Fruit fly (Drosophila melanogaster): Measurements from ENCODE around the gene Klp98A.

Klp98A gene

DNA sequence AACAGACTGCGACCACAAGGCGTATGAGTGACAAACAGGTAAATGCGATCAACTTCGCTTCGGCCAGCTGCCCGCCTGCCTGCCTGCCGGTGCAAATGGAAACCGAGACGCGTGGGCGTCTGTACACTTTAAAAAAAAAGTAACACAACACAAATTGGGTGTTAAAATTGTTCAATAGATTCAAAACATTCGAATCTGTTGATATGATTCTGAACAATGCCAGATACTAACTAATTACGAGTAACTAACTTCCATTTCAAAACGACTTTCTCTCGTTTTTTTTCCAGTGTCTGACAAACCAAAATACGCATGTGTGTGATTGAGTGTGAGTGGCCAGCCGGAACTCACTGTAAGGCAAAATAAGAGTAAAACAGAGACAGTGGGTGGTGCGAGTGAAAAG lies 10.8 kb upstream of the Klp98A start (continued):
- peak; percentile 56 for TF ChIP-seq Ssrp (tag; optimal IDR thresholded peaks at IDR 0.05)
- TF ChIP-seq Hr3 (GFP tag; optimal IDR thresholded peaks at IDR 0.05): peak; percentile 70
- no peak for TF ChIP-seq CG7745 (tag; optimal IDR thresholded peaks at IDR 0.05)
- TF ChIP-seq CG10209 (GFP tag; optimal IDR thresholded peaks at IDR 0.05): peak; percentile 69
- peak; percentile 76 for TF ChIP-seq emc (GFP tag; optimal IDR thresholded peaks at IDR 0.05)
- peak; percentile 90 for TF ChIP-seq ci (GFP tag; IDR thresholded peaks at IDR 0.05)
- TF ChIP-seq ewg (GFP tag; optimal IDR thresholded peaks at IDR 0.05): peak; percentile 49
- peak; percentile 85 for TF ChIP-seq Sox100B (GFP tag; optimal IDR thresholded peaks at IDR 0.05)
- peak; percentile 35; the same call in 1 of the 2 replicates for TF ChIP-seq Gsc (GFP tag; IDR thresholded peaks at IDR 0.05)
- TF ChIP-seq Sry-β (GFP tag; optimal IDR thresholded peaks at IDR 0.05): no peak
- TF ChIP-seq CG16815 (GFP tag; optimal IDR thresholded peaks at IDR 0.05): no peak
- no peak for TF ChIP-seq Elba2 (GFP tag; optimal IDR thresholded peaks at IDR 0.05)
- peak; percentile 91 for TF ChIP-seq Side (GFP tag; optimal IDR thresholded peaks at IDR 0.05)
- no peak for TF ChIP-seq CG17912 (GFP tag; optimal IDR thresholded peaks at IDR 0.05)
- peak; percentile 90 for TF ChIP-seq lmd (GFP tag; IDR thresholded peaks at IDR 0.05)
- peak; percentile 85 for TF ChIP-seq scrt (GFP tag; optimal IDR thresholded peaks at IDR 0.05)
- TF ChIP-seq tx (GFP tag; optimal IDR thresholded peaks at IDR 0.05): peak; percentile 65
- peak; percentile 25 for TF ChIP-seq CG2116 (GFP tag; optimal IDR thresholded peaks at IDR 0.05)
- TF ChIP-seq yki (optimal IDR thresholded peaks at IDR 0.05): no peak
- TF ChIP-seq NK7.1 (GFP tag; optimal IDR thresholded peaks at IDR 0.05): peak; percentile 91
- peak; percentile 79 for TF ChIP-seq CG8944 (GFP tag; optimal IDR thresholded peaks at IDR 0.05)
- peak; percentile 95 for TF ChIP-seq sr (GFP tag; IDR thresholded peaks at IDR 0.05)
- TF ChIP-seq CG2875 (GFP tag; optimal IDR thresholded peaks at IDR 0.05): peak; percentile 48
- TF ChIP-seq Hsf (GFP tag; optimal IDR thresholded peaks at IDR 0.05): peak; percentile 56
- TF ChIP-seq shn (GFP tag; optimal IDR thresholded peaks at IDR 0.05): peak; percentile 68
- TF ChIP-seq luna (GFP tag; optimal IDR thresholded peaks at IDR 0.05): peak; percentile 86
- TF ChIP-seq Ptx1 (GFP tag; IDR thresholded peaks at IDR 0.05): peak; percentile 95
- peak; percentile 66 for TF ChIP-seq Atf-2 (GFP tag; optimal IDR thresholded peaks at IDR 0.05)
- TF ChIP-seq CG13123 (GFP tag; optimal IDR thresholded peaks at IDR 0.05): peak; percentile 71
- TF ChIP-seq CG34376 (GFP tag; optimal IDR thresholded peaks at IDR 0.05): peak; percentile 75
- no peak for TF ChIP-seq Spps (tag; optimal IDR thresholded peaks at IDR 0.05)
- no peak for TF ChIP-seq Abd-B (GFP tag; optimal IDR thresholded peaks at IDR 0.05)
- peak; percentile 58 for TF ChIP-seq CG13775 (GFP tag; optimal IDR thresholded peaks at IDR 0.05)
- peak; percentile 23 for TF ChIP-seq Nf-YB (GFP tag; optimal IDR thresholded peaks at IDR 0.05)
- TF ChIP-seq CG6654 (GFP tag; optimal IDR thresholded peaks at IDR 0.05): peak; percentile 44
- peak; percentile 79 for TF ChIP-seq MBD-R2 (GFP tag; IDR thresholded peaks at IDR 0.05)
- TF ChIP-seq CG6683 (GFP tag; optimal IDR thresholded peaks at IDR 0.05): peak; percentile 84
- TF ChIP-seq Vsx1 (GFP tag; optimal IDR thresholded peaks at IDR 0.05): peak; percentile 26
- peak; percentile 42 for TF ChIP-seq Atf3 (GFP tag; optimal IDR thresholded peaks at IDR 0.05)
- peak; percentile 83 for TF ChIP-seq Six4 (GFP tag; optimal IDR thresholded peaks at IDR 0.05)
- TF ChIP-seq Xrp1 (GFP tag; IDR thresholded peaks at IDR 0.05): peak; percentile 88
- TF ChIP-seq CG10431 (GFP tag; optimal IDR thresholded peaks at IDR 0.05): no peak
- peak; percentile 71 for TF ChIP-seq Dek (tag; optimal IDR thresholded peaks at IDR 0.05)
- TF ChIP-seq bigmax (GFP tag; optimal IDR thresholded peaks at IDR 0.05): no peak
- peak; percentile 16 for TF ChIP-seq pzg (GFP tag; optimal IDR thresholded peaks at IDR 0.05)
- TF ChIP-seq CG3065 (GFP tag; optimal IDR thresholded peaks at IDR 0.05): no peak
- peak; percentile 77 for TF ChIP-seq ro (GFP tag; IDR thresholded peaks at IDR 0.05)
- TF ChIP-seq ash1 (GFP tag; optimal IDR thresholded peaks at IDR 0.05): peak; percentile 65
- TF ChIP-seq unc-4 (GFP tag; IDR thresholded peaks at IDR 0.05; ENCODE audit: partially characterized antibody): no peak
- peak; percentile 51 for TF ChIP-seq schlank (tag; optimal IDR thresholded peaks at IDR 0.05)
- TF ChIP-seq CG8290 (GFP tag; optimal IDR thresholded peaks at IDR 0.05): peak; percentile 59
- TF ChIP-seq CG8290 (tag; optimal IDR thresholded peaks at IDR 0.05): peak in 1 of 2 experiments; percentile 72
